Worm (Caenorhabditis elegans) whole organism, L3 larva: ENCODE measurements around the gene srx-32.

ENCODE experiments used
- R02D3.7 ChIP-seq: fragments of 150-350 bp; optimal IDR thresholded peaks from 2 replicates; lab custom pipeline; 2014; ENCODE audit warnings: missing biosample characterization, missing genetic modification characterization
- elt-2 ChIP-seq: sonication (generic microtip); optimal IDR thresholded peaks from 2 replicates; lab custom pipeline; 2016; ENCODE audit warnings: missing genetic modification reagents, mild to moderate bottlenecking, missing genetic modification characterization, missing compliant biosample characterization
- elt-3 ChIP-seq, 3 experiments: fragments of 150-350 bp in 1 of 3; sonication (generic microtip) in 2 of 3; optimal IDR thresholded peaks; 2 replicates in 2 of 3; 4 replicates in 1 of 3; lab custom pipeline; 2014 to 2017; ENCODE audit warnings: missing biosample characterization in 3 of 3, missing genetic modification characterization in 3 of 3
- fos-1 ChIP-seq: fragments of 150-350 bp; optimal IDR thresholded peaks from 2 replicates; lab custom pipeline; 2014; ENCODE audit warnings: missing biosample characterization, missing genetic modification characterization
- jun-1 ChIP-seq: fragments of 150-350 bp; optimal IDR thresholded peaks from 2 replicates; lab custom pipeline; 2014; ENCODE audit warnings: missing biosample characterization, missing genetic modification reagents, missing genetic modification characterization
- mml-1 ChIP-seq: fragments of 150-350 bp; sonication (generic microtip); optimal IDR thresholded peaks from 3 replicates; lab custom pipeline; 2014; ENCODE audit warnings: missing biosample characterization, missing genetic modification characterization
- nhr-76 ChIP-seq: fragments of 150-350 bp; sonication (generic microtip); optimal IDR thresholded peaks from 5 replicates; lab custom pipeline; 2014; ENCODE audit warnings: missing biosample characterization, missing genetic modification characterization
- nhr-77 ChIP-seq: fragments of 150-350 bp; optimal IDR thresholded peaks from 2 replicates; lab custom pipeline; 2014; ENCODE audit warnings: missing biosample characterization, missing genetic modification characterization
- skn-1 ChIP-seq: fragments of 150-350 bp; optimal IDR thresholded peaks from 2 replicates; lab custom pipeline; 2014; ENCODE audit warnings: missing biosample characterization, missing genetic modification characterization

- TF ChIP-seq elt-2 (tag; lab: Kevin White, UChicago) (no peak), mml-1 (tag; lab: Kevin White, UChicago) (no peak), nhr-77 (tag; lab: Kevin White, UChicago) (no peak), R02D3.7 (tag; lab: Kevin White, UChicago) (no peak), nhr-76 (no peak), elt-3 (tag; optimal IDR thresholded peaks at IDR 0.05; lab: Kevin White, UChicago) (no peak), skn-1 (tag; lab: Kevin White, UChicago) (no peak), jun-1 (tag; lab: Kevin White, UChicago) (no peak), fos-1 (no peak)
Observed at ce11 chrV:833368-833767, 12.8 kb upstream of the srx-32 start, which contains the start of gene F41H8.1.
